Fruit fly (Drosophila melanogaster): Measurements from ENCODE around the gene S.
A peak's percentile ranks its signal among the peaks of the same experiment; 100 is the strongest.

S gene

DNA sequence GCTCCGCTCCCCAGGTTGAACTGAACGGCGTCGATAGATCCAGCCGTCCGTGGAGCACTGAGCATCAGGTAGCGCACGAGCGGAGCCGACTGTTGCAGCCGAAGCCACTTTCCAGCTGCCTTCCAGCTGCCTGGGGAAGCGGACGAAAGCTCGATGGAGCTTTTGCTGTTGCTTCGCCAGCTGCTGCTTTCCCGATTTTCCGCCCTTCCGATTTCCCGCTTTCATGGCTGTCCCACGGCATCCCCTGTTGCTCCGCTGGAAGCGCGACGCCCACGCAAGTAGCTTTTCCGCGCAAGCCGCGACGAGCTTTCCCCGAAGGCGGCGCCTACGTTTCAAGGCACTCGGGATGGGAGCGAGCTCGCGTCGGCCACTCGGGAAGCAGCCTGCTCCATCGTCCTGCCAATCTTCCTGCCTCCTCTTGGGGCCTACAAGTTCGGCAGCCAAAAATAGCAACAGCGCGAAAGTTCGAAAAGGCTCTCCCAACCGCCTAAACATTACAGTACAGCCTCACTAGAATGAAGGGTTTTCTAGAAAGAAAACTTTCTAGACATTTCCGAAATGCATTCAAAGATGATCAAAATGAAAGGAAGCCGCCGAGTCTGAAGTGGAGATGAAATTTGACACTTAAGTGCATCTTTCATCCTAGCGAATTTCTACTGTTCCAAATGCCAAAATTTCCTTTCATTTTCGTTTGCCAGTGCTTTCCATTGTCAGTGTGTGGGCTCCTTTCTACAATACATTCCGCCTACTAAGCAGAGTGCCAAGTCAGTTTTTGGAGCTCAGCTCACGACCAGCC is 34.2 kb downstream of the S start (continued):
- no peak for TF ChIP-seq Ravus (GFP tag; IDR thresholded peaks at IDR 0.05)
- peak; percentile 4 for TF ChIP-seq Fer2 (tag; optimal IDR thresholded peaks at IDR 0.05)
- TF ChIP-seq bbx (GFP tag; IDR thresholded peaks at IDR 0.05; ENCODE audit: partially characterized antibody), result no peak
- TF ChIP-seq yki (optimal IDR thresholded peaks at IDR 0.05), result no peak
- TF ChIP-seq Max (GFP tag; optimal IDR thresholded peaks at IDR 0.05), result no peak
- peak; percentile 8 for TF ChIP-seq tio (GFP tag; optimal IDR thresholded peaks at IDR 0.05)
- peak; percentile 62; the same call in 2 of the 3 replicates for TF ChIP-seq Dbx (GFP tag; IDR thresholded peaks at IDR 0.05)
- TF ChIP-seq CG6813 (GFP tag; optimal IDR thresholded peaks at IDR 0.05), result peak; percentile 17
- TF ChIP-seq Hey (tag; optimal IDR thresholded peaks at IDR 0.05), result no peak
- no peak for TF ChIP-seq Eip74EF (GFP tag; optimal IDR thresholded peaks at IDR 0.05)
- TF ChIP-seq phol (tag; optimal IDR thresholded peaks at IDR 0.05), result no peak
- TF ChIP-seq CG2712 (tag; optimal IDR thresholded peaks at IDR 0.05), result no peak
- TF ChIP-seq CG7357 (GFP tag; IDR thresholded peaks at IDR 0.05), result no peak
- peak; percentile 35 for TF ChIP-seq Hsf (GFP tag; optimal IDR thresholded peaks at IDR 0.05)
- TF ChIP-seq CkIIα-i1 (GFP tag; IDR thresholded peaks at IDR 0.05), result no peak
- no peak for TF ChIP-seq CG13775 (GFP tag; optimal IDR thresholded peaks at IDR 0.05)
- TF ChIP-seq Abd-B (GFP tag; optimal IDR thresholded peaks at IDR 0.05), result no peak
- no peak for TF ChIP-seq CG18619 (GFP tag; optimal IDR thresholded peaks at IDR 0.05)
- no peak for TF ChIP-seq CG8944 (GFP tag; optimal IDR thresholded peaks at IDR 0.05)
- peak; percentile 72 for TF ChIP-seq CG7786 (GFP tag; optimal IDR thresholded peaks at IDR 0.05)
- no peak for TF ChIP-seq CG16779 (GFP tag; IDR thresholded peaks at IDR 0.05)
- peak; percentile 13 for TF ChIP-seq schlank (tag; optimal IDR thresholded peaks at IDR 0.05)
- TF ChIP-seq fd96Cb (tag; optimal IDR thresholded peaks at IDR 0.05), result no peak
- TF ChIP-seq vvl (GFP tag; IDR thresholded peaks at IDR 0.05), result no peak; the same call in 1 of the 2 replicates
- TF ChIP-seq CG5953 (GFP tag; IDR thresholded peaks at IDR 0.05), result no peak
- no peak for TF ChIP-seq gcm (GFP tag; optimal IDR thresholded peaks at IDR 0.05)
- no peak for TF ChIP-seq CG3838 (GFP tag; optimal IDR thresholded peaks at IDR 0.05)
- no peak for TF ChIP-seq CG43689 (GFP tag; IDR thresholded peaks at IDR 0.05)
- no peak for TF ChIP-seq peb (GFP tag; IDR thresholded peaks at IDR 0.05)
- TF ChIP-seq CG34376 (GFP tag; optimal IDR thresholded peaks at IDR 0.05), result peak; percentile 5
- no peak for TF ChIP-seq Tbp (GFP tag; optimal IDR thresholded peaks at IDR 0.05)
- no peak for TF ChIP-seq CG34224 (GFP tag; IDR thresholded peaks at IDR 0.05; ENCODE audit: partially characterized antibody)
- no peak for TF ChIP-seq CG17359 (tag; optimal IDR thresholded peaks at IDR 0.05)
- TF ChIP-seq BEAF-32 (GFP tag; optimal IDR thresholded peaks at IDR 0.05), result no peak
- no peak for TF ChIP-seq MTF-1 (GFP tag; optimal IDR thresholded peaks at IDR 0.05; ENCODE audit: borderline replicate concordance)
- TF ChIP-seq chm (GFP tag; IDR thresholded peaks at IDR 0.05), result no peak
- no peak for TF ChIP-seq sima (GFP tag; optimal IDR thresholded peaks at IDR 0.05)
- no peak for TF ChIP-seq CG18476 (GFP tag; optimal IDR thresholded peaks at IDR 0.05)
- no peak for TF ChIP-seq CG11695 (GFP tag; IDR thresholded peaks at IDR 0.05)
- TF ChIP-seq psq (GFP tag; optimal IDR thresholded peaks at IDR 0.05), result no peak
- TF ChIP-seq CG2202 (tag; optimal IDR thresholded peaks at IDR 0.05), result no peak
- TF ChIP-seq CG31388 (GFP tag; optimal IDR thresholded peaks at IDR 0.05), result no peak
- no peak for TF ChIP-seq ase (GFP tag; IDR thresholded peaks at IDR 0.05)
- peak; percentile 57 for TF ChIP-seq wdn (GFP tag; IDR thresholded peaks at IDR 0.05)
- TF ChIP-seq repo (GFP tag; optimal IDR thresholded peaks at IDR 0.05), result no peak
- peak; percentile 28 for TF ChIP-seq ind (GFP tag; optimal IDR thresholded peaks at IDR 0.05)
- TF ChIP-seq gt (GFP tag; IDR thresholded peaks at IDR 0.05), result no peak
- TF ChIP-seq CG7556 (GFP tag; optimal IDR thresholded peaks at IDR 0.05), result peak; percentile 62
- no peak for TF ChIP-seq Sin3A (optimal IDR thresholded peaks at IDR 0.05)
- TF ChIP-seq CG9437 (GFP tag; optimal IDR thresholded peaks at IDR 0.05), result no peak
- no peak for TF ChIP-seq CG4360 (GFP tag; IDR thresholded peaks at IDR 0.05)
